Worm (Caenorhabditis elegans): Measurements from ENCODE around the gene sel-11.

sel-11 gene

ce11 chrV:11751480-11751879 lies 15.6 kb upstream of the sel-11 start:
- TF ChIP-seq T22C8.4 (GFP tag; IDR thresholded peaks at IDR 0.05) (no peak), ref-1 (GFP tag; conservative IDR thresholded peaks at IDR 0.05) (no peak), klf-2 (GFP tag; conservative IDR thresholded peaks at IDR 0.05) (no peak), ztf-23 (GFP tag; IDR thresholded peaks at IDR 0.05) (no peak), tab-1 (GFP tag; IDR thresholded peaks at IDR 0.05) (no peak), cog-1 (tag; optimal IDR thresholded peaks at IDR 0.05) (no peak), flt-1 (GFP tag; IDR thresholded peaks at IDR 0.05) (no peak), ztf-29 (GFP tag; IDR thresholded peaks at IDR 0.05) (no peak), med-1 (GFP tag; optimal IDR thresholded peaks at IDR 0.05; ENCODE audit: insufficient read depth) (no peak)

DNA sequence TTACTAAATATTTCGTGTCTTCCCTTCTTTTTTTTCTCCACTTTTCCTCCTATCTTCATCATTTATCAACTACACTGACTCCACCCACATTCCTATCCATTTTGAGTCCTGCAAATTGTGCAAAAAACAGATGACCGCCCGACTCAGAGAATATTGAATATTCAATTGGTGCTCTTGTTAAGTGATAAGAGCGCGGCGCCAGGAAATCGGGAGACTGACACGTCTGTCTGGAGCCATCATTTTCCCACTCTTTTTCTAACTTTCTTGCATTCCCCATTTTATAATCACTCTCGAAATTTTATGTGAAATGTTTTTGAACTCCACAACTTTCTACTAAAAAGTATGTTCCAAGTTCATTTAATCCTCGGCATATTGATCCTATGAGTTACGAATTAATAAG lies 11.3 kb upstream of the sel-11 start:
- TF ChIP-seq klf-2 (GFP tag; conservative IDR thresholded peaks at IDR 0.05): no peak
- TF ChIP-seq T22C8.4 (GFP tag; IDR thresholded peaks at IDR 0.05): no peak
- TF ChIP-seq med-1 (GFP tag; optimal IDR thresholded peaks at IDR 0.05; ENCODE audit: insufficient read depth): no peak
- TF ChIP-seq ref-1 (GFP tag; conservative IDR thresholded peaks at IDR 0.05): no peak
- TF ChIP-seq flt-1 (GFP tag; IDR thresholded peaks at IDR 0.05): no peak
- TF ChIP-seq cog-1 (tag; optimal IDR thresholded peaks at IDR 0.05): no peak
- TF ChIP-seq ztf-29 (GFP tag; IDR thresholded peaks at IDR 0.05): no peak
- no peak for TF ChIP-seq ztf-23 (GFP tag; IDR thresholded peaks at IDR 0.05)
- no peak for TF ChIP-seq tab-1 (GFP tag; IDR thresholded peaks at IDR 0.05)

- TF ChIP-seq flt-1 (GFP tag; IDR thresholded peaks at IDR 0.05) (no peak), ztf-29 (GFP tag; IDR thresholded peaks at IDR 0.05) (no peak), ref-1 (GFP tag; conservative IDR thresholded peaks at IDR 0.05) (no peak), T22C8.4 (GFP tag; IDR thresholded peaks at IDR 0.05) (no peak), med-1 (GFP tag; optimal IDR thresholded peaks at IDR 0.05; ENCODE audit: insufficient read depth) (no peak), ztf-23 (GFP tag; IDR thresholded peaks at IDR 0.05) (no peak), tab-1 (GFP tag; IDR thresholded peaks at IDR 0.05) (no peak), klf-2 (GFP tag; conservative IDR thresholded peaks at IDR 0.05) (no peak), cog-1 (tag; optimal IDR thresholded peaks at IDR 0.05) (no peak)
These were observed 9.8 kb upstream of the sel-11 start, which contains the start of gene smoc-1 for ce11 chrV:11757358-11757757. smoc-1 (plus strand) TSS chrV:11757658.

DNA sequence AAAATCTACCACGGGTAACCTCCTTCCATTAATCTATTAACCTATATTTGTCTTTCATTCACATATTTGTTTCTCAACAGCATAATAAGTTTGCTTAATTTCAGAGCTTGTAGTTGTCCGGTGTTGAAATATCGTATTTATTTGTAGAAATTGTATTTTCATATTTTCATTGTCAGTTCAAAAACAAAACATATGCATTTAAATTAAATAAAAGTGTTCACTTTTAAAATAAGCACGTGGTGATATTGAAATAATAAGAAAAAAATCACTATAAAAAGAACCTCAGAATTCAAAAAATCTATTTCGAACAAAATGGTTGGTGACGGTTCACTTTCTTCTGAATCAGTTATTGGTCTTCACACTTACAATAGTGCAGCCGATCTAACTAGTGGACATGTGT lies 8.5 kb upstream of the sel-11 start, which contains the start of gene T04F3.3:
Gene T04F3.3, plus strand, starts transcription at position 301 of the 400 bp plus-strand sequence.
- no peak for TF ChIP-seq T22C8.4 (GFP tag; IDR thresholded peaks at IDR 0.05)
- no peak for TF ChIP-seq med-1 (GFP tag; optimal IDR thresholded peaks at IDR 0.05; ENCODE audit: insufficient read depth)
- TF ChIP-seq tab-1 (GFP tag; IDR thresholded peaks at IDR 0.05): no peak
- TF ChIP-seq ref-1 (GFP tag; conservative IDR thresholded peaks at IDR 0.05): no peak
- no peak for TF ChIP-seq flt-1 (GFP tag; IDR thresholded peaks at IDR 0.05)
- no peak for TF ChIP-seq klf-2 (GFP tag; conservative IDR thresholded peaks at IDR 0.05)

ce11 chrV:11760371-11760770 lies 6.8 kb upstream of the sel-11 start, which contains the start of gene T04F3.5:
T04F3.5 (plus strand) TSS chrV:11760671.
- TF ChIP-seq tab-1 (GFP tag; IDR thresholded peaks at IDR 0.05) (no peak), ref-1 (GFP tag; conservative IDR thresholded peaks at IDR 0.05) (no peak), flt-1 (GFP tag; IDR thresholded peaks at IDR 0.05) (no peak), T22C8.4 (GFP tag; IDR thresholded peaks at IDR 0.05) (no peak), cog-1 (tag; optimal IDR thresholded peaks at IDR 0.05) (no peak), ztf-29 (GFP tag; IDR thresholded peaks at IDR 0.05) (no peak), ztf-23 (GFP tag; IDR thresholded peaks at IDR 0.05) (no peak), med-1 (GFP tag; optimal IDR thresholded peaks at IDR 0.05; ENCODE audit: insufficient read depth) (no peak), klf-2 (GFP tag; conservative IDR thresholded peaks at IDR 0.05) (no peak)

DNA sequence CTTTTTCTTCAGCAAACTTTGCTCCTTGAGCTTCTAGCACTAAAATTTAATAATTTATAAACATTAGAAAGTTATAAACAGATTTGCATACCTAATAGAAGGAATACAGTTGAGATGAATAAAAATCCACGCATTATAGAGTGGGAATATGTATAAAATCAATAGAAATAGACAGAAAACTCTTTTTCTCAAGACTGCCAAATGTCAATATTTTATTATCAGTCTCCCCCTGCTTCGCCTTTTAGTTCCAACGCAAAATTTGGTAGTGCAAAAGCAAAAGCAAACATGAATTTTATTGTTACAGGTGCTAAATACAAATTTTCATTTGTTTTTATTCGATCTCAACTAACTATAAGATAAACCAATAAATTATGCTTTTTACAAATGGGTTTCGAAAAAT lies 4.3 kb upstream of the sel-11 start, which contains the start of gene T04F3.4:
Gene T04F3.4, minus strand, starts transcription at position 187 of the 400 bp plus-strand sequence.
- TF ChIP-seq T22C8.4 (GFP tag; IDR thresholded peaks at IDR 0.05) (no peak), cog-1 (tag; optimal IDR thresholded peaks at IDR 0.05) (no peak), klf-2 (GFP tag; conservative IDR thresholded peaks at IDR 0.05) (no peak), flt-1 (GFP tag; IDR thresholded peaks at IDR 0.05) (no peak), ztf-23 (GFP tag; IDR thresholded peaks at IDR 0.05) (no peak), ref-1 (GFP tag; conservative IDR thresholded peaks at IDR 0.05) (no peak), ztf-29 (GFP tag; IDR thresholded peaks at IDR 0.05) (no peak), tab-1 (GFP tag; IDR thresholded peaks at IDR 0.05) (no peak)

ce11 chrV:11764373-11764954 lies 2.7 kb upstream of the sel-11 start, which contains the start of the genes F55A11.1 and syx-5:
F55A11.1 (minus strand) TSS chrV:11764385.
syx-5 (plus strand) TSS chrV:11764904.
- no peak for TF ChIP-seq T22C8.4 (GFP tag; IDR thresholded peaks at IDR 0.05)
- peak; percentile 62 for TF ChIP-seq cog-1 (tag; optimal IDR thresholded peaks at IDR 0.05)

ce11 chrV:11769646-11770045 lies 2.5 kb downstream of the sel-11 start:
- TF ChIP-seq ref-1 (GFP tag; conservative IDR thresholded peaks at IDR 0.05): no peak
- no peak for TF ChIP-seq cog-1 (tag; optimal IDR thresholded peaks at IDR 0.05)
- TF ChIP-seq med-1 (GFP tag; optimal IDR thresholded peaks at IDR 0.05; ENCODE audit: insufficient read depth): no peak
- no peak for TF ChIP-seq tab-1 (GFP tag; IDR thresholded peaks at IDR 0.05)
- no peak for TF ChIP-seq ztf-29 (GFP tag; IDR thresholded peaks at IDR 0.05)

DNA sequence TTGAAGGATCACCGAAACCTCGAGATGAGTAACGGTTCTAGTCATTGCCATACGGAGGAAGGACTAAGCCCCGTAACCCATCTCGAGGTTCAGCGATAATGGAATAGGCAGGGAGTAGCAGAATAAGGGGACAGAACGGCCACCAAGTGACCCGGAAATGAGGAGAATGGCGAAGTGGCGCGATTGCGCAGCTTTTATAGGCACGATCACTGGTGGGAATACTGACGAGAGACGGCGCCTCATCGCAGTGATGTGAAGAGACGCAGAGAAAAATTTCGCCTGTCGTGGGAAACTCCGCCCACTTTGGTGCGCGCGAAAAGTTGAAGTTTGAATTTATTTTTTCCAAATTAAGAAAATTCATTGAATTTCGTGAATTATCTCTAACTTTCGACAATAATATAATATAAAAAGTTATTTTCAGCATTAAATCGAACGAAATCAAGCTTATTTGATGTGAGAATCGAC lies 3.0 kb downstream of the sel-11 start, which contains the start of gene F55A11.4:
Gene F55A11.4, plus strand, starts transcription at position 415 of the 465 bp plus-strand sequence.
- TF ChIP-seq tab-1 (GFP tag; IDR thresholded peaks at IDR 0.05): 0 out of 2 replicates have a peak, but pooled peaks have one; percentile 47
- no peak for TF ChIP-seq ztf-23 (GFP tag; IDR thresholded peaks at IDR 0.05)

ce11 chrV:11773420-11773819 lies 6.3 kb downstream of the sel-11 start, which contains the start of gene bus-18:
bus-18 (plus strand) TSS chrV:11773720.
- TF ChIP-seq flt-1 (GFP tag; IDR thresholded peaks at IDR 0.05): no peak
- TF ChIP-seq klf-2 (GFP tag; conservative IDR thresholded peaks at IDR 0.05): no peak
- TF ChIP-seq tab-1 (GFP tag; IDR thresholded peaks at IDR 0.05): no peak
- no peak for TF ChIP-seq ref-1 (GFP tag; conservative IDR thresholded peaks at IDR 0.05)
- no peak for TF ChIP-seq T22C8.4 (GFP tag; IDR thresholded peaks at IDR 0.05)
- no peak for TF ChIP-seq ztf-23 (GFP tag; IDR thresholded peaks at IDR 0.05)
- no peak for TF ChIP-seq ztf-29 (GFP tag; IDR thresholded peaks at IDR 0.05)
- no peak for TF ChIP-seq cog-1 (tag; optimal IDR thresholded peaks at IDR 0.05)
- no peak for TF ChIP-seq med-1 (GFP tag; optimal IDR thresholded peaks at IDR 0.05; ENCODE audit: insufficient read depth)
